Worm (Caenorhabditis elegans) whole organism, dauer: ENCODE measurements around the gene suex-1.
"Not testable (repeated sequence)": the region's sequence is repeated elsewhere in the genome, so short reads cannot be mapped to it uniquely, and the experiment has no call there.

Experiments
- unc-62 ChIP-seq: sonication (generic microtip); optimal IDR thresholded peaks from 2 replicates; lab custom pipeline; 2017; ENCODE audit warnings: missing biosample characterization, missing genetic modification reagents, missing genetic modification characterization

Gene suex-1

ce11 chrII:5498156-5498739 lies at the start of gene suex-1, which contains the start of gene F12A10.9:
Gene suex-1, minus strand, starts transcription at chrII:5498256.
Gene F12A10.9, plus strand, starts transcription at chrII:5498689.
- no peak for TF ChIP-seq unc-62 (GFP tag; lab: Kevin White, UChicago)

DNA sequence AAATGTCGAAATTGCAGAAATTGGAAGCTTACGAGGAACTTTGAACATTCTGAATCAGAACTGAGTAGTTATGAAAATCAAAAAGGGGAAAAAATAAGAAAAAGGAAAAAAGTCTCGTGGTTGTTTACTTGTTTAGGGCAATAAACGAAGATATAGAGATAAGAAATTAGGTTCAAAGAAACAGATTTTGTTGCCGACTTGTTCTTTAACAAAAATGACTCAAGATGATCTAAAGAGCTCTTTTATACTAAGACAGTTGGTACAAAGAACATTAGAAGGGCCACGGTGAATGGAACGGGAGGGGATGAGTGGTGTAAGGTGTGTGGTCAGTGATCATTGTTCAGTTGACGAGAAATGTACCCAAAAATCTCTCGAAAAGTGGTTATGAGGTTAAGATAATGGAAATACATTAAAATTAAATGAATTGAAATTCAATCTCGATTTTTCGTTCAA lies 49.4 kb upstream of the suex-1 start, which contains the start of gene acdh-2:
Gene acdh-2 (minus strand): TSS at position 51 of the 453 bp plus-strand sequence.
- TF ChIP-seq unc-62 (GFP tag; lab: Kevin White, UChicago) = no peak

DNA sequence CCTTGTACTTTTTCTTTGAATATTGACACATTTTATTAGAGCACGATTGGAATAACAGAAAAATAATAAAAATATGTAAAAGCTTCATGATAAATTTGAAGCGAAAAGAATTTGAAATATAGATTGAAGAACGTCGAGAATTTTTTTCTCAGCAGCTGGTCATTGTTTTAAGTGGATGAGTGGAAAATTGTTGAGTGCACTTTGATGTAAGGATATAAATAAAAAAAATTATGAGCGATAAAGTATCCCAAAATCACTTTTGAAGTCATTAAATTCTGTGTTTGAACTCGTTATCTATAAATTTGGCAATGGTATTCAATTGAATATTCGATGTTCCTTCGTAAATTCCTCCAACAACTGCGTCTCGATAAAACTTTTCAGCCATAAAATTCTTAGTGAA lies 46.7 kb upstream of the suex-1 start, which contains the start of gene ins-13:
Gene ins-13 (minus strand): TSS at position 101 of the 400 bp plus-strand sequence.
- TF ChIP-seq unc-62 (GFP tag; lab: Kevin White, UChicago) = no peak

DNA sequence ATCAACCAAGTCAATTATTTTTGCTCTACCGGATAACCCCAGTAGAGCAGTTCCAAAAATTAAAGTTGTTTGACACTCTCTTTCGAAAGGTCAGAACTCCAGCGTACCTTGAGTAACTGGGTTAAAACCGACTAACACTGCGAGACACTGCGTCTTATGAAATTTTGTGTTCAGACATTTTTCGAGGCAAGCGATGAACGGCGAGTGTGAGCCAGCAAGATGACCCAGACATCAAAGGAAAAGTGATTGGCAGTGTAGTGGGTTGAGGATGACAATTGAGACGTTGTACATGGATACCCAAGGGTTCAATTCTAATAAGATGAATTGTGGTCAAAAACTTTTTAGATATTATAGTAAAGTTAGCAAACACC lies 46.1 kb upstream of the suex-1 start:
- TF ChIP-seq unc-62 (GFP tag; lab: Kevin White, UChicago) = no peak

DNA sequence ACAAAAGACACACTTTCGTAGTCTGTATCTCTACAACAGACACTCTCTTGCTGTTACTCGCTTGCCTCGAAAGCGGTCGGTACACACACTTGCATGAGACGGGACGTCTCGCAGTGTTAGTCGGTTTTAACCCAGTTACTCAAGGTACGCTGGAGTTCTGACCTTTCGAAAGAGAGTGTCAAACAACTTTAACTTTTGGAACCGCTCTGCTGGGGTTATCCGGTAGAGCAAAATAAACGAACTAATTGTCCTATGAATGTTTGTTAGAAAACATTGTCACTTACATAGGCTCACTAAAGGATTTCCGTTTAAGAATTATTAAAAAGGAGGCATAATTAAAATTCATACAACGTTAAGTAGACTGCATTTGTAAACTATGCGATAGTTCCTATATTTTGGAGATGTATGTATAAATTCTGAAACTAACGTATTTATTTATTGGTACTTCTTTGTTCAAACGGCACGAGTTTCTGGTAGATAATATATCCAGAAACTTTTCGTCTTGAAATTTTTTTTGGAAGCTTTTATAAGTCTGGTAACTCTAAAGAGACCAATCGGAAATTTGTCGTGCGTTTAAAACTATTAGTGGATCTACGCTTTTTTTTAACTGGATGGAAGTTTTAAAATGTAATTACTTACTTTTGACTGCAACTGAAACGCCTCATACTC lies 45.6 kb upstream of the suex-1 start:
- TF ChIP-seq unc-62 (GFP tag; lab: Kevin White, UChicago) = peak; percentile 12

- no peak for TF ChIP-seq unc-62 (GFP tag; lab: Kevin White, UChicago)
Observed at ce11 chrII:5541685-5542084, 43.6 kb upstream of the suex-1 start, which contains the start of gene C17C3.24. Gene C17C3.24, minus strand, starts transcription at chrII:5541785.

DNA sequence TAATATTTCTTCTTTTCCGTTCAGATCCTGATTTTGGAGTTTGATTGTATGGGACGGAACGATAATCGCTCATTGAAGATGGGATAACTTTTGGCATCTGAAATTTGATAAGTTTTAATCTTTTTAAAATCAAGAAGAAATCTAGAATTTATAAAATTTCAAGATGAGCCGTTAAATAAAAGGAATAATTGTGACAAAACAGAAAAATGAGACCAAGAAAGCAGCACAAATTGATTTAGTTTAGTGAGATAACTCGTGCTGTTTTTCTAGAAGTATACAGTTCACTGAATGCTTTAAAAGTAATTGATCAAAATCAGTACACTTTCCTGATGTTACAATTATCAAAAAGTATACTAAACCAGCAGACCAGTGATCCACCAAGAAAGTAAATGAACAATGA lies 42.1 kb upstream of the suex-1 start, which contains the start of gene hlh-27:
Gene hlh-27 (minus strand): TSS at position 101 of the 400 bp plus-strand sequence.
- not testable (repeated sequence) for TF ChIP-seq unc-62 (GFP tag; lab: Kevin White, UChicago)

DNA sequence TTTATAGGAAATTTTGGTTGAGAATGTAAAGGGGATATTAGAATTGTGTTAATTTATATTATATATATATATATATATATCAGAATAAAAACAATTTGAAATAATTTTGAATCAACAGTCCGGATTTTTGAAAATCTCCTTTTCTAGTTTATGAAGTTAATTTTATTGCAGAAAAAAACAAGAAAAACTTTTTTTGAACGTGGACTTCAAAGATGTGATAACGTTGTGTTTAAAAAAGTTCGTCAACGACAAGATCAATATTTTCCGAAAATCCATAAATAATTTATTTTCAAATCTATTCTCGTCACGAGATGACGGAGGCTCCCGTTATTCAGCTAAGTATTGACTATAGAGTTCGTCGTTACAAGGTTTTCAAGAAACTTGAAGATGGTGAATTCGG lies 39.5 kb upstream of the suex-1 start, which contains the start of gene C17C3.11:
Gene C17C3.11 (plus strand): TSS at position 301 of the 400 bp plus-strand sequence.
- no peak for TF ChIP-seq unc-62 (GFP tag; lab: Kevin White, UChicago)

DNA sequence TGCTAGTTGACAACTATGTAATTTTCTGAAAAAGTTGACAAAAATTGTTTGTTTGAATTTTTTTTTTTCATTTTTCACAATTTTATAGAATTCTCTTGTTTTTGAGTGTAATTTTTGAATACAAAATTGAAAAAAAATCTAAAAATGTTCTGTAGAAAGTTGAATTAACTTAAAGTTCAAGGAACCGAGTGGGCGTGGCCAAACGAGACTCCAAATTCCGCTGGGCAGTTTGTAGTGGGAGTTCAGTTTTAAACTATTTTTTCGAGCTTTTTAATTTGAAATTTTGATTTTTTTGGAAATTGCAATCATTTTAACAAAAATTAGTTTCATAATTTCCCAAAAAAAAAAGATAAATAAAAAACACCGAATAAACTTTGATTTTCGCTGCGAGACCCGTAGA lies 39.0 kb upstream of the suex-1 start:
- no peak for TF ChIP-seq unc-62 (GFP tag; lab: Kevin White, UChicago)

ce11 chrII:5534939-5535338 lies 36.9 kb upstream of the suex-1 start, which contains the start of gene hlh-25:
Gene hlh-25, plus strand, starts transcription at chrII:5535239.
- TF ChIP-seq unc-62 (GFP tag; lab: Kevin White, UChicago) = not testable (repeated sequence)

- no peak for TF ChIP-seq unc-62 (GFP tag; lab: Kevin White, UChicago)
Observed at ce11 chrII:5533642-5534041, 35.6 kb upstream of the suex-1 start, which contains the start of gene hlh-26. Gene hlh-26, minus strand, starts transcription at chrII:5533742.

ce11 chrII:5531855-5532328 lies 33.8 kb upstream of the suex-1 start, which contains the start of gene C17C3.9:
Gene C17C3.9, minus strand, starts transcription at chrII:5532278.
- no peak for TF ChIP-seq unc-62 (GFP tag; lab: Kevin White, UChicago)

DNA sequence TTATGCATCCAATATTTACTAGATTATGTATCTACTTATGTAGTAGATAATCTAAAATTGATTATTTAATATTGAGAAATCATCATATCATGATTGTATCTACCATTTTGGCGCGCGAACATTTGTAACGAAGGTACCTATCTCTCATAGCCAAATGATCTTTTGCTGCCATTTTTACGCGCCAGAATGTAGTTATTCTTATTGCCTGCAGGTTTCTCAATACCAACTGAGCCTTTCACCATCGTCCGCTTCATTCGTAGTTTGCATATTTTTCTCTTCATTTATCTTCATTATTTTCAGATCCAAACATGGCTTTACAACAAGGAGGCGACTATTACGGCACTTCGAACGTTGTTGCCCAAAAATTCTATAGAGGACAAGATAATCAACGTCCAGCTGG lies 29.8 kb upstream of the suex-1 start, which contains the start of gene ZK177.1:
Gene ZK177.1 (plus strand): TSS at position 301 of the 400 bp plus-strand sequence.
- no peak for TF ChIP-seq unc-62 (GFP tag; lab: Kevin White, UChicago)

DNA sequence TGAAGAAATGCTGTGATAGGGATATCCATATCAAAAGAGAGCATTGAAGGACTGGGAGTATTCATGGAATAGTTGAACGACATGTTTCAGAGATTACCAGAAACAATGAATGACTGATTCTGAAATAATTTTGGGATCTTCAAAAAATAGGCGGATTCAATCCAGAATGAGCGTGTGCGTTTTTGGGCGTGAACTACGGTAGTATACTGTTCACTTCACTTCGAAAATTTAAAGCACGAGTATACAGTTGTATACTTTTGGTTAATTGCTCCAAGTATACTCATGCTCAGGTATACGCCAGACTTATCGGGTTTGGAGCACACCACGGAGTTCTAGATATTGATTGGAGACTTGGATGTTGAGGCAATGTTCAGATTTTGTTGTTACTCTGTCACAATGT lies 27.2 kb upstream of the suex-1 start, which contains the start of gene tbx-35:
Gene tbx-35 (minus strand): TSS at position 101 of the 400 bp plus-strand sequence.
- TF ChIP-seq unc-62 (GFP tag; lab: Kevin White, UChicago) = no peak

DNA sequence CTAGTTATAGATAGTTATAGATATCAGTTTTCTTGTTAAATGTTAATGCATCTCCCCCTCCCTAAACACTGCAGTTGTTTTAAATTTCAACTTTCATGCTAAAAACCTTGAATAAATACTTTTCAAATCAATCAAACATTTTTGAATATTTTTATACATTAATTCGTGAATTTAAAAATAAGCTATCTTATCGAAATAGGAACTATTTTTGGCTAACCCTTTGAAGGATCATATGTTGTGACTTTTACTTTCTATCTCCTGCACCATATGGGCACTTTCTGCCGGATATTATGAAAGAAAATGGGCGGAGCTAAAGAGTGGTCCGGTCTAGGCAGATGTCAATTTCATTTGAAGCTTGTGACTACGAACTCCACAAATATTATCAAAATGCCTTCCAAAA lies 24.6 kb upstream of the suex-1 start, which contains the start of gene ZK177.11:
Gene ZK177.11 (plus strand): TSS at position 301 of the 400 bp plus-strand sequence.
- TF ChIP-seq unc-62 (GFP tag; lab: Kevin White, UChicago) = no peak

DNA sequence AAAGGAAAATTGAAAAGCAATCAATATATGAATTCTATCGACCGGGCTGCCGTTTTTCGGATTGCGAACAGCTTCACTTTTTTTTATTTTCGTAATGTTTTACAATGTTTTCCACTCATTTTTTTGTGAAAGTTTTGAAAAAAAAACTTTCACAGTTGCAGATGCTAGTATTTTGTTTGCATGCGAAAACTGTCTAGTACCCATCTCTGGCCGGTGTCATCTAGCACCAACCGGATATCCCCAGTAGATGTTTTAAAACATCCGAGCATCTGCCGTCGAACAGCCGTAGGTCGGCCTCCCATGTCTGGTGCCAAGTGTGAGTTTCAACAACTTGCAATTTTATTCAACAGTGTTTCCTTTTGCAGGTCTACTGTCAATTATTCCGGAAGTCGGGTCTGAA lies 23.4 kb upstream of the suex-1 start, which contains the start of gene ZK177.12:
Gene ZK177.12 (plus strand): TSS at position 301 of the 400 bp plus-strand sequence.
- TF ChIP-seq unc-62 (GFP tag; lab: Kevin White, UChicago) = no peak
